Fruit fly (Drosophila melanogaster) whole organism, embryonic: ENCODE data around the gene CG32568.

ENCODE experiments used
- Abd-B ChIP-seq: fragments of 200-800 bp; sonication (Bioruptor generic); optimal IDR thresholded peaks from 2 replicates; lab custom pipeline; 2018; ENCODE audit warnings: missing biosample characterization, mild to moderate bottlenecking, missing genetic modification characterization, moderate library complexity
- Asciz ChIP-seq: fragments of 200-800 bp; sonication (Bioruptor generic); optimal IDR thresholded peaks from 2 replicates; lab custom pipeline; 2017; ENCODE audit warnings: missing biosample characterization, mild to moderate bottlenecking, missing genetic modification characterization, missing genetic modification reagents
- Blimp-1 ChIP-seq: fragments of 200-800 bp; sonication (Bioruptor generic); optimal IDR thresholded peaks from 3 replicates; lab custom pipeline; 2018; ENCODE audit warnings: missing biosample characterization, missing genetic modification characterization, mild to moderate bottlenecking, moderate library complexity, missing genetic modification reagents
- C15 ChIP-seq: fragments of 200-800 bp; sonication (Bioruptor generic); IDR thresholded peaks from 3 replicates; pipeline ENCODE4 v1.3.6; 2022; ENCODE audit warnings: missing biosample characterization, missing genetic modification characterization
- CG10209 ChIP-seq: fragments of 200-800 bp; sonication (Bioruptor generic); optimal IDR thresholded peaks from 3 replicates; lab custom pipeline; 2017; ENCODE audit warnings: missing biosample characterization, mild to moderate bottlenecking, missing genetic modification characterization, missing genetic modification reagents
- CG10431 ChIP-seq: fragments of 200-800 bp; sonication (Bioruptor generic); optimal IDR thresholded peaks from 3 replicates; lab custom pipeline; 2018; ENCODE audit warnings: missing biosample characterization, mild to moderate bottlenecking, missing genetic modification characterization
- CG10959 ChIP-seq: fragments of 200-800 bp; sonication (Bioruptor generic); IDR thresholded peaks from 2 replicates; pipeline ENCODE4 v1.3.6; 2022; ENCODE audit warnings: missing biosample characterization, missing genetic modification characterization
- CG11696 ChIP-seq: fragments of 200-800 bp; sonication (Bioruptor generic); IDR thresholded peaks from 2 replicates; pipeline ENCODE4 v1.3.6; 2022; ENCODE audit warnings: missing biosample characterization, missing genetic modification characterization
- CG12155 ChIP-seq: fragments of 200-800 bp; sonication (Bioruptor generic); optimal IDR thresholded peaks from 3 replicates; lab custom pipeline; 2016; ENCODE audit warnings: missing biosample characterization, missing genetic modification characterization
- CG13123 ChIP-seq: fragments of 200-800 bp; sonication (Bioruptor generic); optimal IDR thresholded peaks from 2 replicates; lab custom pipeline; 2016; ENCODE audit warnings: missing biosample characterization, missing genetic modification characterization
- CG15269 ChIP-seq: fragments of 200-800 bp; sonication (Bioruptor generic); optimal IDR thresholded peaks from 2 replicates; lab custom pipeline; 2018; ENCODE audit warnings: missing biosample characterization, mild to moderate bottlenecking, missing genetic modification characterization, moderate library complexity
- CG1603 ChIP-seq: fragments of 200-800 bp; sonication (Bioruptor generic); optimal IDR thresholded peaks from 2 replicates; lab custom pipeline; 2019; ENCODE audit warnings: missing biosample characterization, mild to moderate bottlenecking, missing genetic modification characterization, moderate library complexity
- CG17385 ChIP-seq: fragments of 200-800 bp; sonication (Bioruptor generic); optimal IDR thresholded peaks from 3 replicates; lab custom pipeline; 2018; ENCODE audit warnings: missing biosample characterization, mild to moderate bottlenecking, missing genetic modification characterization
- CG17912 ChIP-seq: fragments of 200-800 bp; sonication (Bioruptor generic); optimal IDR thresholded peaks from 2 replicates; lab custom pipeline; 2018; ENCODE audit warnings: missing biosample characterization, mild to moderate bottlenecking, missing genetic modification characterization
- CG18262 ChIP-seq: fragments of 200-800 bp; optimal IDR thresholded peaks from 3 replicates; lab custom pipeline; 2019; ENCODE audit warnings: missing biosample characterization, mild to moderate bottlenecking, missing genetic modification characterization, moderate library complexity
- CG18476 ChIP-seq: fragments of 200-800 bp; sonication (Bioruptor generic); optimal IDR thresholded peaks from 2 replicates; lab custom pipeline; 2016; ENCODE audit warnings: missing biosample characterization, mild to moderate bottlenecking, missing genetic modification characterization
- CG33213 ChIP-seq: fragments of 200-800 bp; sonication (Bioruptor generic); optimal IDR thresholded peaks from 3 replicates; lab custom pipeline; 2016; ENCODE audit warnings: missing biosample characterization, missing genetic modification characterization
- CG4730 ChIP-seq: fragments of 200-800 bp; sonication (Bioruptor generic); IDR thresholded peaks from 2 replicates; pipeline ENCODE4 v1.3.6; 2022; ENCODE audit warnings: missing biosample characterization, missing genetic modification characterization
- CG6254 ChIP-seq: fragments of 200-800 bp; sonication (Bioruptor generic); optimal IDR thresholded peaks from 3 replicates; lab custom pipeline; 2017; ENCODE audit warnings: mild to moderate bottlenecking, missing biosample characterization, missing genetic modification reagents, missing genetic modification characterization
- CG6854 ChIP-seq: fragments of 200-800 bp; sonication (Bioruptor generic); optimal IDR thresholded peaks from 3 replicates; lab custom pipeline; 2017; ENCODE audit warnings: missing biosample characterization, mild to moderate bottlenecking, missing genetic modification characterization
- CG7928 ChIP-seq: fragments of 200-800 bp; sonication (Bioruptor generic); optimal IDR thresholded peaks from 2 replicates; lab custom pipeline; 2017; ENCODE audit warnings: missing biosample characterization, mild to moderate bottlenecking, missing genetic modification characterization
- CG8388 ChIP-seq: fragments of 200-800 bp; sonication (Bioruptor generic); optimal IDR thresholded peaks from 2 replicates; lab custom pipeline; 2019; ENCODE audit warnings: missing biosample characterization, mild to moderate bottlenecking, missing genetic modification characterization, moderate library complexity
- Dll ChIP-seq: fragments of 200-800 bp; sonication (Bioruptor generic); IDR thresholded peaks from 4 replicates; pipeline ENCODE4 v1.3.6; 2022; ENCODE audit warnings: missing biosample characterization, missing genetic modification characterization; ENCODE audit not compliant: partially characterized antibody
- E2f1 ChIP-seq: fragments of 200-800 bp; sonication (Bioruptor generic); IDR thresholded peaks from 2 replicates; pipeline ENCODE4 v1.3.6; 2022; ENCODE audit warnings: missing biosample characterization, missing genetic modification characterization
- Fer1 ChIP-seq: fragments of 200-800 bp; sonication (Bioruptor generic); optimal IDR thresholded peaks from 2 replicates; lab custom pipeline; 2017; ENCODE audit warnings: missing biosample characterization, mild to moderate bottlenecking, missing genetic modification characterization
- H15 ChIP-seq: fragments of 200-800 bp; sonication (Bioruptor generic); IDR thresholded peaks from 3 replicates; pipeline ENCODE4 v1.3.6; 2022; ENCODE audit warnings: missing biosample characterization, missing genetic modification characterization
- Lhr ChIP-seq: fragments of 200-800 bp; sonication (Bioruptor generic); optimal IDR thresholded peaks from 3 replicates; lab custom pipeline; 2017; ENCODE audit warnings: mild to moderate bottlenecking, missing biosample characterization, missing genetic modification reagents, missing genetic modification characterization
- Meics ChIP-seq: fragments of 200-800 bp; sonication (Bioruptor generic); optimal IDR thresholded peaks from 2 replicates; lab custom pipeline; 2017; ENCODE audit warnings: missing biosample characterization, mild to moderate bottlenecking, missing genetic modification characterization
- Oli ChIP-seq: fragments of 200-800 bp; sonication (Bioruptor generic); optimal IDR thresholded peaks from 2 replicates; lab custom pipeline; 2018; ENCODE audit warnings: missing biosample characterization, mild to moderate bottlenecking, missing genetic modification characterization, moderate library complexity
- Pdp1 ChIP-seq, 2 experiments: fragments of 200-800 bp; sonication (Bioruptor generic); optimal IDR thresholded peaks; 3 replicates each; lab custom pipeline; 2016; ENCODE audit warnings: missing biosample characterization in 2 of 2, missing genetic modification characterization in 2 of 2, mild to moderate bottlenecking in 1 of 2, moderate library complexity in 1 of 2
- Six4 ChIP-seq: fragments of 200-800 bp; sonication (Bioruptor generic); optimal IDR thresholded peaks from 2 replicates; lab custom pipeline; 2016; ENCODE audit warnings: missing biosample characterization, missing genetic modification characterization
- Sox100B ChIP-seq: fragments of 200-800 bp; sonication (Bioruptor generic); optimal IDR thresholded peaks from 3 replicates; lab custom pipeline; 2018; ENCODE audit warnings: missing biosample characterization, mild to moderate bottlenecking, missing genetic modification characterization
- Sox102F ChIP-seq: fragments of 200-800 bp; sonication (Bioruptor generic); optimal IDR thresholded peaks from 2 replicates; lab custom pipeline; 2018; ENCODE audit warnings: missing biosample characterization, mild to moderate bottlenecking, missing genetic modification characterization, moderate library complexity
- bcd ChIP-seq: fragments of 200-800 bp; sonication (Bioruptor generic); optimal IDR thresholded peaks from 2 replicates; lab custom pipeline; 2017; ENCODE audit warnings: missing biosample characterization, mild to moderate bottlenecking, missing genetic modification characterization
- bsh ChIP-seq, 2 experiments: fragments of 200-800 bp; sonication (Bioruptor generic); optimal IDR thresholded peaks; 2 replicates each; lab custom pipeline; 2017 to 2018; ENCODE audit warnings: mild to moderate bottlenecking in 2 of 2, missing biosample characterization in 2 of 2, missing genetic modification characterization in 2 of 2, moderate library complexity in 1 of 2
- caup ChIP-seq: fragments of 200-800 bp; sonication (Bioruptor generic); optimal IDR thresholded peaks from 3 replicates; lab custom pipeline; 2017; ENCODE audit warnings: missing biosample characterization, mild to moderate bottlenecking, missing genetic modification characterization, moderate library complexity; ENCODE audit not compliant: severe bottlenecking
- dmrt11E ChIP-seq: fragments of 200-800 bp; sonication (Bioruptor generic); optimal IDR thresholded peaks from 3 replicates; lab custom pipeline; 2018; ENCODE audit warnings: missing biosample characterization, mild to moderate bottlenecking, missing genetic modification characterization, moderate library complexity
- dmrt99B ChIP-seq: fragments of 200-800 bp; sonication (Bioruptor generic); optimal IDR thresholded peaks from 2 replicates; lab custom pipeline; 2018; ENCODE audit warnings: missing biosample characterization, mild to moderate bottlenecking, missing genetic modification characterization, moderate library complexity
- fd96Cb ChIP-seq: fragments of 200-800 bp; sonication (Bioruptor generic); optimal IDR thresholded peaks from 2 replicates; lab custom pipeline; 2018; ENCODE audit warnings: missing biosample characterization, mild to moderate bottlenecking, missing genetic modification characterization, moderate library complexity
- grn ChIP-seq: fragments of 200-800 bp; sonication (Bioruptor generic); optimal IDR thresholded peaks from 3 replicates; lab custom pipeline; 2017; ENCODE audit warnings: missing biosample characterization, missing genetic modification characterization
- inv ChIP-seq: fragments of 200-800 bp; sonication (Bioruptor generic); IDR thresholded peaks from 2 replicates; pipeline ENCODE4 v1.3.6; 2022; ENCODE audit warnings: missing biosample characterization, missing genetic modification characterization; ENCODE audit not compliant: partially characterized antibody
- mirr ChIP-seq: fragments of 200-800 bp; sonication (Bioruptor generic); optimal IDR thresholded peaks from 3 replicates; lab custom pipeline; 2018; ENCODE audit warnings: missing biosample characterization, mild to moderate bottlenecking, missing genetic modification characterization
- nerfin-1 ChIP-seq: fragments of 200-800 bp; sonication (Bioruptor generic); optimal IDR thresholded peaks from 3 replicates; lab custom pipeline; 2019; ENCODE audit warnings: missing biosample characterization, mild to moderate bottlenecking, missing genetic modification characterization, moderate library complexity
- pfk ChIP-seq: fragments of 200-800 bp; sonication (Bioruptor generic); optimal IDR thresholded peaks from 2 replicates; lab custom pipeline; 2018; ENCODE audit warnings: missing biosample characterization, mild to moderate bottlenecking, missing genetic modification characterization, moderate library complexity
- schlank ChIP-seq: fragments of 200-800 bp; sonication (Bioruptor generic); optimal IDR thresholded peaks from 2 replicates; lab custom pipeline; 2018; ENCODE audit warnings: missing biosample characterization, mild to moderate bottlenecking, missing genetic modification characterization
- sqz ChIP-seq: fragments of 200-800 bp; sonication (Bioruptor generic); optimal IDR thresholded peaks from 3 replicates; lab custom pipeline; 2018; ENCODE audit warnings: missing biosample characterization, mild to moderate bottlenecking, missing genetic modification characterization
- unc-4 ChIP-seq: fragments of 200-800 bp; sonication (Bioruptor generic); IDR thresholded peaks from 2 replicates; pipeline ENCODE4 v1.3.6; 2022; ENCODE audit warnings: missing biosample characterization, missing genetic modification characterization; ENCODE audit not compliant: partially characterized antibody

Gene CG32568

dm6 chrX:16696614-16697519, 43.8 kb upstream of the CG32568 start (continued):
- TF ChIP-seq dmrt11E: no peak
- no peak for TF ChIP-seq unc-4 (GFP tag; lab: Robert Waterston, UW)
- TF ChIP-seq fd96Cb (tag; lab: Kevin White, UChicago): peak; percentile 11
- no peak for TF ChIP-seq nerfin-1
- peak; percentile 21 for TF ChIP-seq Fer1
- TF ChIP-seq Blimp-1 (GFP tag; lab: Kevin White, UChicago): no peak
- no peak for TF ChIP-seq CG12155 (GFP tag; lab: Kevin White, UChicago)
- no peak for TF ChIP-seq CG33213 (GFP tag; lab: Kevin White, UChicago)
- TF ChIP-seq pfk (GFP tag; lab: Kevin White, UChicago): no peak
- TF ChIP-seq mirr (GFP tag; lab: Kevin White, UChicago): no peak
- no peak for TF ChIP-seq Six4 (GFP tag; lab: Kevin White, UChicago)
- TF ChIP-seq caup (GFP tag; lab: Kevin White, UChicago): no peak
- TF ChIP-seq Meics (GFP tag; lab: Kevin White, UChicago): peak; percentile 40
- TF ChIP-seq bcd (GFP tag; lab: Kevin White, UChicago): peak; percentile 11
- no peak for TF ChIP-seq inv (GFP tag; lab: Robert Waterston, UW)
- peak in 1 of 2 experiments; percentile 57 for TF ChIP-seq Pdp1 (GFP tag; optimal IDR thresholded peaks at IDR 0.05; lab: Kevin White, UChicago)
- no peak for TF ChIP-seq Lhr (GFP tag; lab: Kevin White, UChicago)
- no peak for TF ChIP-seq CG10431 (GFP tag; lab: Kevin White, UChicago)
- TF ChIP-seq CG10209 (GFP tag; lab: Kevin White, UChicago): no peak
- TF ChIP-seq CG10959 (GFP tag; lab: Robert Waterston, UW): no peak
- no peak for TF ChIP-seq grn
- TF ChIP-seq bsh (GFP tag; optimal IDR thresholded peaks at IDR 0.05; lab: Kevin White, UChicago): no peak
- no peak for TF ChIP-seq CG7928 (GFP tag; lab: Kevin White, UChicago)
- no peak for TF ChIP-seq CG6854
- no peak for TF ChIP-seq CG17912
- TF ChIP-seq H15: no peak
- TF ChIP-seq CG15269 (tag; lab: Kevin White, UChicago): no peak
- peak; percentile 18 for TF ChIP-seq Sox102F (GFP tag; lab: Kevin White, UChicago)
- TF ChIP-seq C15: no peak
- TF ChIP-seq CG1603 (tag; lab: Kevin White, UChicago): no peak
- no peak for TF ChIP-seq Dll (GFP tag; lab: Robert Waterston, UW)
- no peak for TF ChIP-seq sqz (GFP tag; lab: Kevin White, UChicago)
- peak; percentile 37 for TF ChIP-seq CG18262
- no peak for TF ChIP-seq CG8388
- no peak for TF ChIP-seq Abd-B (GFP tag; lab: Kevin White, UChicago)
- TF ChIP-seq CG6254 (GFP tag; lab: Kevin White, UChicago): no peak
- TF ChIP-seq CG13123 (GFP tag; lab: Kevin White, UChicago): no peak
- peak; percentile 0 for TF ChIP-seq Oli (tag; lab: Kevin White, UChicago)
- peak; percentile 30 for TF ChIP-seq dmrt99B
- no peak for TF ChIP-seq Asciz (GFP tag; lab: Kevin White, UChicago)
- peak; percentile 23; the same call in 1 of the 2 replicates for TF ChIP-seq CG4730
- 0 out of 2 replicates have a peak, but pooled peaks have one; percentile 20 for TF ChIP-seq CG11696 (GFP tag; lab: Robert Waterston, UW)
- no peak for TF ChIP-seq CG18476 (GFP tag; lab: Kevin White, UChicago)
- peak; percentile 12 for TF ChIP-seq Sox100B (GFP tag; lab: Kevin White, UChicago)
- no peak for TF ChIP-seq E2f1 (GFP tag; lab: Robert Waterston, UW)
- TF ChIP-seq schlank (tag; lab: Kevin White, UChicago): no peak
- TF ChIP-seq CG17385: peak; percentile 13
